Fruit fly (Drosophila melanogaster) whole organism, embryonic: ENCODE results near the gene CG4955.

Experiments
- Aef1 ChIP-seq: fragments of 200-800 bp; sonication (Bioruptor generic); IDR thresholded peaks from 3 replicates; pipeline ENCODE4 v1.3.6; 2022; ENCODE audit warnings: missing biosample characterization, missing genetic modification characterization
- Blimp-1 ChIP-seq: fragments of 200-800 bp; sonication (Bioruptor generic); optimal IDR thresholded peaks from 3 replicates; lab custom pipeline; 2018; ENCODE audit warnings: missing biosample characterization, missing genetic modification characterization, mild to moderate bottlenecking, moderate library complexity, missing genetic modification reagents
- CG10274 ChIP-seq: fragments of 200-800 bp; sonication (Bioruptor generic); optimal IDR thresholded peaks from 3 replicates; lab custom pipeline; 2017; ENCODE audit warnings: missing biosample characterization, mild to moderate bottlenecking, missing genetic modification characterization
- CG10462 ChIP-seq: fragments of 200-800 bp; sonication (Bioruptor generic); optimal IDR thresholded peaks from 2 replicates; lab custom pipeline; 2016; ENCODE audit warnings: missing biosample characterization, missing genetic modification characterization
- CG10979 ChIP-seq: fragments of 200-800 bp; sonication (Bioruptor generic); optimal IDR thresholded peaks from 2 replicates; lab custom pipeline; 2018; ENCODE audit warnings: missing biosample characterization, mild to moderate bottlenecking, missing genetic modification characterization, moderate library complexity
- CG11696 ChIP-seq: fragments of 200-800 bp; sonication (Bioruptor generic); IDR thresholded peaks from 2 replicates; pipeline ENCODE4 v1.3.6; 2022; ENCODE audit warnings: missing biosample characterization, missing genetic modification characterization
- CG13624 ChIP-seq: fragments of 200-800 bp; sonication (Bioruptor generic); optimal IDR thresholded peaks from 2 replicates; lab custom pipeline; 2016; ENCODE audit warnings: missing biosample characterization, missing genetic modification characterization
- CG14441 ChIP-seq: fragments of 200-800 bp; sonication (Bioruptor generic); IDR thresholded peaks from 2 replicates; pipeline ENCODE4 v1.3.6; 2022; ENCODE audit warnings: missing biosample characterization, missing genetic modification characterization
- CG14710 ChIP-seq: fragments of 200-800 bp; sonication (Bioruptor generic); optimal IDR thresholded peaks from 3 replicates; lab custom pipeline; 2019; ENCODE audit warnings: missing biosample characterization, mild to moderate bottlenecking, missing genetic modification characterization, moderate library complexity
- CG17361 ChIP-seq: fragments of 200-800 bp; sonication (Bioruptor generic); IDR thresholded peaks from 3 replicates; pipeline ENCODE4 v1.3.6; 2022; ENCODE audit warnings: missing biosample characterization, missing genetic modification characterization
- CG18599 ChIP-seq: fragments of 200-800 bp; sonication (Bioruptor generic); optimal IDR thresholded peaks from 3 replicates; lab custom pipeline; 2017; ENCODE audit warnings: missing biosample characterization, missing genetic modification characterization, mild to moderate bottlenecking, moderate library complexity, missing genetic modification reagents
- CG3847 ChIP-seq: fragments of 200-800 bp; sonication (Bioruptor generic); IDR thresholded peaks from 2 replicates; pipeline ENCODE4 v1.3.6; 2022; ENCODE audit warnings: missing biosample characterization, missing genetic modification characterization
- CG3995 ChIP-seq: fragments of 200-800 bp; sonication (Bioruptor generic); optimal IDR thresholded peaks from 3 replicates; lab custom pipeline; 2016; ENCODE audit warnings: missing biosample characterization, missing genetic modification characterization
- CG4282 ChIP-seq: fragments of 200-800 bp; sonication (Bioruptor generic); optimal IDR thresholded peaks from 2 replicates; lab custom pipeline; 2016; ENCODE audit warnings: missing biosample characterization, missing genetic modification characterization
- CG4404 ChIP-seq: fragments of 200-800 bp; sonication (Bioruptor generic); IDR thresholded peaks from 2 replicates; pipeline ENCODE4 v1.3.6; 2022; ENCODE audit warnings: missing biosample characterization, missing genetic modification characterization
- CG4617 ChIP-seq: fragments of 200-800 bp; sonication (Bioruptor generic); optimal IDR thresholded peaks from 3 replicates; lab custom pipeline; 2016; ENCODE audit warnings: missing biosample characterization, missing genetic modification characterization, borderline replicate concordance
- CG4707 ChIP-seq: fragments of 200-800 bp; sonication (Bioruptor generic); optimal IDR thresholded peaks from 2 replicates; lab custom pipeline; 2018; ENCODE audit warnings: missing biosample characterization, mild to moderate bottlenecking, missing genetic modification characterization, moderate library complexity
- CG7271 ChIP-seq: fragments of 200-800 bp; sonication (Bioruptor generic); optimal IDR thresholded peaks from 2 replicates; lab custom pipeline; 2018; ENCODE audit warnings: missing biosample characterization, mild to moderate bottlenecking, missing genetic modification characterization, moderate library complexity
- CG8089 ChIP-seq: fragments of 200-800 bp; sonication (Bioruptor generic); optimal IDR thresholded peaks from 3 replicates; lab custom pipeline; 2016; ENCODE audit warnings: missing biosample characterization, missing genetic modification characterization
- CG8765 ChIP-seq: fragments of 200-800 bp; sonication (Bioruptor generic); IDR thresholded peaks from 2 replicates; pipeline ENCODE4 v1.3.6; 2022; ENCODE audit warnings: missing biosample characterization, missing genetic modification characterization
- Dad ChIP-seq: fragments of 200-800 bp; sonication (Bioruptor generic); optimal IDR thresholded peaks from 3 replicates; lab custom pipeline; 2016; ENCODE audit warnings: missing biosample characterization, missing genetic modification characterization
- Dip3 ChIP-seq: fragments of 200-800 bp; sonication (Bioruptor generic); optimal IDR thresholded peaks from 3 replicates; lab custom pipeline; 2016; ENCODE audit warnings: missing biosample characterization, missing genetic modification characterization
- Dp ChIP-seq: fragments of 200-800 bp; sonication (Bioruptor generic); optimal IDR thresholded peaks from 2 replicates; lab custom pipeline; 2018; ENCODE audit warnings: missing biosample characterization, mild to moderate bottlenecking, missing genetic modification characterization, moderate library complexity
- ERR ChIP-seq: fragments of 200-800 bp; sonication (Bioruptor generic); optimal IDR thresholded peaks from 2 replicates; lab custom pipeline; 2016; ENCODE audit warnings: missing biosample characterization, missing genetic modification characterization
- Fer1 ChIP-seq: fragments of 200-800 bp; sonication (Bioruptor generic); optimal IDR thresholded peaks from 2 replicates; lab custom pipeline; 2017; ENCODE audit warnings: missing biosample characterization, mild to moderate bottlenecking, missing genetic modification characterization
- Poxn ChIP-seq: fragments of 200-800 bp; sonication (Bioruptor generic); IDR thresholded peaks from 2 replicates; pipeline ENCODE4 v1.3.6; 2022; ENCODE audit warnings: missing biosample characterization, missing genetic modification characterization
- Xrp1 ChIP-seq: fragments of 200-800 bp; sonication (Bioruptor generic); IDR thresholded peaks from 2 replicates; pipeline ENCODE4 v1.3.6; 2022; ENCODE audit warnings: missing biosample characterization, missing genetic modification characterization
- ac ChIP-seq: fragments of 200-800 bp; sonication (Bioruptor generic); optimal IDR thresholded peaks from 3 replicates; lab custom pipeline; 2017; ENCODE audit warnings: missing biosample characterization, mild to moderate bottlenecking, missing genetic modification characterization
- bsh ChIP-seq, 2 experiments: fragments of 200-800 bp; sonication (Bioruptor generic); optimal IDR thresholded peaks; 2 replicates each; lab custom pipeline; 2017 to 2018; ENCODE audit warnings: mild to moderate bottlenecking in 2 of 2, missing biosample characterization in 2 of 2, missing genetic modification characterization in 2 of 2, moderate library complexity in 1 of 2
- cas ChIP-seq: fragments of 200-800 bp; sonication (Bioruptor generic); IDR thresholded peaks from 2 replicates; pipeline ENCODE4 v1.3.6; 2022; ENCODE audit warnings: missing biosample characterization, missing genetic modification characterization
- chif ChIP-seq, 2 experiments: fragments of 200-800 bp; sonication (Bioruptor generic); optimal IDR thresholded peaks; 3 replicates each; lab custom pipeline; 2016; ENCODE audit warnings: missing biosample characterization in 2 of 2, missing genetic modification characterization in 2 of 2
- chm ChIP-seq: fragments of 200-800 bp; sonication (Bioruptor generic); IDR thresholded peaks from 2 replicates; pipeline ENCODE4 v1.3.6; 2022; ENCODE audit warnings: missing biosample characterization, missing genetic modification characterization
- chn ChIP-seq: fragments of 200-800 bp; sonication (Bioruptor generic); optimal IDR thresholded peaks from 2 replicates; lab custom pipeline; 2016; ENCODE audit warnings: missing biosample characterization, missing genetic modification characterization
- gem ChIP-seq: fragments of 200-800 bp; sonication (Bioruptor generic); optimal IDR thresholded peaks from 2 replicates; lab custom pipeline; 2019; ENCODE audit warnings: missing biosample characterization, mild to moderate bottlenecking, missing genetic modification characterization, moderate library complexity
- gsb-n ChIP-seq: fragments of 200-800 bp; sonication (Bioruptor generic); optimal IDR thresholded peaks from 3 replicates; lab custom pipeline; 2018; ENCODE audit warnings: missing biosample characterization, mild to moderate bottlenecking, missing genetic modification characterization
- lab ChIP-seq: fragments of 200-800 bp; sonication (Bioruptor generic); optimal IDR thresholded peaks from 3 replicates; lab custom pipeline; 2017; ENCODE audit warnings: missing biosample characterization, missing genetic modification characterization, mild to moderate bottlenecking, moderate library complexity, missing genetic modification reagents
- lbe ChIP-seq: fragments of 200-800 bp; sonication (Bioruptor generic); optimal IDR thresholded peaks from 2 replicates; lab custom pipeline; 2016; ENCODE audit warnings: missing biosample characterization, mild to moderate bottlenecking, missing genetic modification characterization
- mam ChIP-seq: fragments of 200-800 bp; sonication (Bioruptor generic); optimal IDR thresholded peaks from 3 replicates; lab custom pipeline; 2016; ENCODE audit warnings: missing biosample characterization, missing genetic modification characterization
- mirr ChIP-seq: fragments of 200-800 bp; sonication (Bioruptor generic); optimal IDR thresholded peaks from 3 replicates; lab custom pipeline; 2018; ENCODE audit warnings: missing biosample characterization, mild to moderate bottlenecking, missing genetic modification characterization
- onecut ChIP-seq: fragments of 200-800 bp; sonication (Bioruptor generic); IDR thresholded peaks from 2 replicates; pipeline ENCODE4 v1.3.6; 2022; ENCODE audit warnings: missing biosample characterization, missing genetic modification characterization
- p53 ChIP-seq: fragments of 200-800 bp; sonication (Bioruptor generic); optimal IDR thresholded peaks from 2 replicates; lab custom pipeline; 2016; ENCODE audit warnings: missing biosample characterization, missing genetic modification characterization
- pnt ChIP-seq: fragments of 200-800 bp; sonication (Bioruptor generic); optimal IDR thresholded peaks from 3 replicates; lab custom pipeline; 2016; ENCODE audit warnings: missing biosample characterization, missing genetic modification characterization
- salm ChIP-seq: fragments of 200-800 bp; sonication (Bioruptor generic); optimal IDR thresholded peaks from 2 replicates; lab custom pipeline; 2018; ENCODE audit warnings: missing biosample characterization, mild to moderate bottlenecking, missing genetic modification characterization
- schlank ChIP-seq: fragments of 200-800 bp; sonication (Bioruptor generic); optimal IDR thresholded peaks from 2 replicates; lab custom pipeline; 2018; ENCODE audit warnings: missing biosample characterization, mild to moderate bottlenecking, missing genetic modification characterization
- scrt ChIP-seq: fragments of 200-800 bp; sonication (Bioruptor generic); optimal IDR thresholded peaks from 2 replicates; lab custom pipeline; 2018; ENCODE audit warnings: missing biosample characterization, mild to moderate bottlenecking, missing genetic modification characterization, moderate library complexity
- so ChIP-seq: fragments of 200-800 bp; sonication (Bioruptor generic); IDR thresholded peaks from 3 replicates; pipeline ENCODE4 v1.3.6; 2022; ENCODE audit warnings: missing biosample characterization, missing genetic modification characterization
- tap ChIP-seq: fragments of 200-800 bp; optimal IDR thresholded peaks from 3 replicates; lab custom pipeline; 2019; ENCODE audit warnings: missing biosample characterization, mild to moderate bottlenecking, missing genetic modification characterization, moderate library complexity
- tup ChIP-seq: fragments of 200-800 bp; sonication (Bioruptor generic); optimal IDR thresholded peaks from 2 replicates; lab custom pipeline; 2016; ENCODE audit warnings: missing biosample characterization, mild to moderate bottlenecking, missing genetic modification characterization, moderate library complexity
- zfh2 ChIP-seq: fragments of 200-800 bp; sonication (Bioruptor generic); optimal IDR thresholded peaks from 2 replicates; lab custom pipeline; 2016; ENCODE audit warnings: missing biosample characterization, missing genetic modification characterization

CG4955 gene

dm6 chrX:17125017-17125821, 44.0 kb downstream of the CG4955 start (continued):
- TF ChIP-seq zfh2 (peak; percentile 58), CG7271 (tag; lab: Kevin White, UChicago) (no peak), Fer1 (peak; percentile 85), Blimp-1 (GFP tag; lab: Kevin White, UChicago) (peak; percentile 62), CG4404 (GFP tag; lab: Robert Waterston, UW) (no peak; the same call in 1 of the 2 replicates), bsh (GFP tag; optimal IDR thresholded peaks at IDR 0.05; lab: Kevin White, UChicago) (peak in 1 of 2 experiments; percentile 45), CG10979 (tag; lab: Kevin White, UChicago) (peak; percentile 54), cas (GFP tag; lab: Robert Waterston, UW) (0 out of 2 replicates have a peak, but pooled peaks have one; percentile 18), Dad (GFP tag; lab: Kevin White, UChicago) (no peak), CG3995 (GFP tag; lab: Kevin White, UChicago) (no peak), CG4707 (GFP tag; lab: Kevin White, UChicago) (peak; percentile 73), tup (GFP tag; lab: Kevin White, UChicago) (no peak), chm (GFP tag; lab: Robert Waterston, UW) (peak; percentile 40; the same call in 1 of the 2 replicates), CG14441 (GFP tag; lab: Robert Waterston, UW) (peak; percentile 79), CG10462 (GFP tag; lab: Kevin White, UChicago) (no peak), salm (tag; lab: Kevin White, UChicago) (peak; percentile 25), CG11696 (GFP tag; lab: Robert Waterston, UW) (peak; percentile 44), onecut (GFP tag; lab: Robert Waterston, UW) (peak; percentile 36; the same call in 1 of the 2 replicates), CG14710 (tag; lab: Kevin White, UChicago) (peak; percentile 30), ac (no peak), CG4617 (no peak), pnt (peak; percentile 36), p53 (no peak), CG3847 (GFP tag; lab: Robert Waterston, UW) (peak; percentile 38), Aef1 (peak; percentile 69), mam (GFP tag; lab: Kevin White, UChicago) (peak; percentile 51), CG18599 (GFP tag; lab: Kevin White, UChicago) (peak; percentile 82), CG8089 (GFP tag; lab: Kevin White, UChicago) (no peak), CG17361 (GFP tag; lab: Robert Waterston, UW) (peak; percentile 75), lbe (GFP tag; lab: Kevin White, UChicago) (no peak), tap (tag; lab: Kevin White, UChicago) (peak; percentile 67), gsb-n (tag; lab: Kevin White, UChicago) (peak; percentile 13), Xrp1 (GFP tag; lab: Robert Waterston, UW) (peak; percentile 75), Poxn (no peak), so (peak; percentile 65), Dip3 (GFP tag; lab: Kevin White, UChicago) (peak; percentile 13), ERR (GFP tag; lab: Kevin White, UChicago) (peak; percentile 39), CG8765 (peak; percentile 58; the same call in 1 of the 2 replicates), Dp (GFP tag; lab: Kevin White, UChicago) (no peak), mirr (GFP tag; lab: Kevin White, UChicago) (no peak), chif (GFP tag; optimal IDR thresholded peaks at IDR 0.05; lab: Kevin White, UChicago) (peak; percentile 17 to 43), chn (GFP tag; lab: Kevin White, UChicago) (peak; percentile 34), schlank (tag; lab: Kevin White, UChicago) (no peak), CG4282 (no peak), CG13624 (GFP tag; lab: Kevin White, UChicago) (peak; percentile 22), CG10274 (GFP tag; lab: Kevin White, UChicago) (peak; percentile 8), scrt (peak; percentile 50), lab (GFP tag; lab: Kevin White, UChicago) (peak; percentile 87), gem (tag; lab: Kevin White, UChicago) (peak; percentile 80)
